Fruit fly (Drosophila melanogaster): ENCODE data around the gene omd.

DNA sequence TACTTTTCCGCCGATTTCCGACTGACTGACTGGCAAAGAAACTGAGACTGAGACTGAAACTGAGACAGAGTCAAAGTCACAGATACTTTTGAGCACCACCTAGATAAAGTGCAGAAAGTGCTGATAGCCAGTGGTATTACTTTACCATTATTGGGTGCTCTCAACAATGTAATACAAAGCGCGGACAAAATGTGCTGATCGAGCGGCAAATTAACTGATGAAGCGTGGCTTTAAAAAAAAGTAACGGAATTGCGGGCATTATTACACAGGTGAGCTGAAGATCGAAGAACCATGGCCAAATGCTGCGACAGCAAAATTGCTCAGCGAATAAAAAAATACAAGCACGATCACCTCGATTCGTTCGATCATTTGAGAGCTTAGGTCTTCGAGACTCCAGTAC is 41.9 kb upstream of the omd start:
- TF ChIP-seq Crg-1 (GFP tag; optimal IDR thresholded peaks at IDR 0.05) (no peak), Mnt (GFP tag; optimal IDR thresholded peaks at IDR 0.05) (no peak), CG12768 (GFP tag; optimal IDR thresholded peaks at IDR 0.05) (no peak)
